Worm (Caenorhabditis elegans) whole organism, early embryonic: ENCODE results near the gene B0024.15.

Source experiments
- B0310.2 ChIP-seq: sonication (generic microtip); optimal IDR thresholded peaks from 2 replicates; lab custom pipeline; 2016; ENCODE audit warnings: mild to moderate bottlenecking, missing genetic modification characterization, missing compliant biosample characterization
- F13C5.2 ChIP-seq: sonication (generic microtip); optimal IDR thresholded peaks from 2 replicates; lab custom pipeline; 2017; ENCODE audit warnings: mild to moderate bottlenecking, missing genetic modification characterization, inconsistent platforms, missing compliant biosample characterization
- ama-1 ChIP-seq: fragments of 150-350 bp; optimal IDR thresholded peaks from 2 replicates; lab custom pipeline; 2014
- ceh-13 ChIP-seq: fragments of 200-800 bp; sonication (Bioruptor generic); optimal IDR thresholded peaks from 2 replicates; lab custom pipeline; 2018; ENCODE audit warnings: mild to moderate bottlenecking, missing genetic modification characterization, missing compliant biosample characterization
- flt-1 ChIP-seq: fragments of 200-800 bp; sonication (Bioruptor generic); IDR thresholded peaks from 2 replicates; pipeline ENCODE4 v1.3.6; 2022; ENCODE audit warnings: missing genetic modification characterization, missing compliant biosample characterization
- hmg-4 ChIP-seq: fragments of 200-800 bp; sonication (Bioruptor generic); optimal IDR thresholded peaks from 2 replicates; lab custom pipeline; 2018; ENCODE audit warnings: mild to moderate bottlenecking, missing genetic modification characterization, missing compliant biosample characterization
- scrt-1 ChIP-seq: fragments of 200-800 bp; sonication (Bioruptor generic); IDR thresholded peaks from 2 replicates; pipeline ENCODE4 v1.3.6; 2022; ENCODE audit warnings: missing genetic modification characterization, missing compliant biosample characterization
- sea-1 ChIP-seq: fragments of 200-800 bp; sonication (Bioruptor generic); conservative IDR thresholded peaks from 2 replicates; pipeline ENCODE4 v1.3.6; 2022; ENCODE audit warnings: missing genetic modification characterization, missing compliant biosample characterization
- tbx-37 ChIP-seq: fragments of 200-800 bp; sonication (Bioruptor generic); conservative IDR thresholded peaks from 2 replicates; pipeline ENCODE4 v1.3.6; 2022; ENCODE audit warnings: missing genetic modification reagents, missing genetic modification characterization, missing compliant biosample characterization
- tra-4 ChIP-seq: sonication (generic microtip); optimal IDR thresholded peaks from 2 replicates; lab custom pipeline; 2017; ENCODE audit warnings: missing genetic modification characterization, missing compliant biosample characterization

DNA sequence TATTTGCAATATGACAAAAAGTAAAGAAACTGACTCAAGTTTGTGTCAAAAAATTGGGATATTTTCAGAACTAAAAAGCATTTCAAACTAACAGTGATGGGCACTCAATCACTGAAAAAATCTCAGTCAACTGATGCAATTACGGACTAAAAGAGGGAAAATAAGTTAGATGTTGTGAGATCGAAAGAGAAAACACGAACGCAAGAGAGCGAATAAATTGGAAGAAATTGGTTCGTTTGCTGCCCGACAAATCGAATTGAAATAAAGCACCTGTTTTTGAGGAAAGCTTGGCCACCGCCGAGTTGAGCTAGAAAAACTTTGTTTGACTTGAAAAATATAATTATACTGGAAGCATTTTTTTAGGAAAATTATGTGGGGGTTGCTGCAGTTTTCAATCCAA, 23.8 kb upstream of the B0024.15 start:
- TF ChIP-seq ama-1 (lab: Kevin White, UChicago): no peak
- TF ChIP-seq F13C5.2 (tag; lab: Kevin White, UChicago): no peak
- no peak for TF ChIP-seq flt-1 (GFP tag; lab: Robert Waterston, UW)
- no peak for TF ChIP-seq tbx-37
- TF ChIP-seq tra-4 (tag; lab: Kevin White, UChicago): no peak
- no peak for TF ChIP-seq hmg-4 (GFP tag; lab: Kevin White, UChicago)
- no peak for TF ChIP-seq ceh-13 (GFP tag; lab: Kevin White, UChicago)
- no peak for TF ChIP-seq scrt-1 (GFP tag; lab: Robert Waterston, UW)
- no peak for TF ChIP-seq sea-1
- no peak for TF ChIP-seq B0310.2 (tag; lab: Kevin White, UChicago)
